Worm (Caenorhabditis elegans): ENCODE results near the gene F09F9.3.

- TF ChIP-seq peb-1 (tag; optimal IDR thresholded peaks at IDR 0.05): no peak
- no peak for TF ChIP-seq alr-1 (tag; optimal IDR thresholded peaks at IDR 0.05)
- TF ChIP-seq snpc-4 (tag; optimal IDR thresholded peaks at IDR 0.05): no peak
- no peak for TF ChIP-seq ama-1 (optimal IDR thresholded peaks at IDR 0.05)
Measured at ce11 chrX:4072501-4072900, 48.3 kb downstream of the F09F9.3 start.
